Worm (Caenorhabditis elegans): Measurements from ENCODE around the gene unc-103.

The unc-103 gene

ce11 chrIII:4168665-4169064 lies 53.5 kb downstream of the unc-103 start, which contains the start of gene ccdc-55:
ccdc-55 (minus strand) TSS chrIII:4168765.
- no peak for TF ChIP-seq sox-4 (tag; optimal IDR thresholded peaks at IDR 0.05)
- no peak for TF ChIP-seq ceh-88 (GFP tag; IDR thresholded peaks at IDR 0.05)
- TF ChIP-seq dsc-1 (tag; optimal IDR thresholded peaks at IDR 0.05), result no peak
- TF ChIP-seq C16A3.4 (tag; optimal IDR thresholded peaks at IDR 0.05), result no peak
- no peak for TF ChIP-seq nhr-85 (tag)
- no peak for TF ChIP-seq ets-5 (GFP tag; IDR thresholded peaks at IDR 0.05)
- TF ChIP-seq unc-130 (tag; optimal IDR thresholded peaks at IDR 0.05), result no peak
- no peak for TF ChIP-seq skn-1 (tag; optimal IDR thresholded peaks at IDR 0.05)
- TF ChIP-seq ceh-90 (tag; optimal IDR thresholded peaks at IDR 0.05), result no peak
- TF ChIP-seq pax-3 (tag; optimal IDR thresholded peaks at IDR 0.05), result no peak
- no peak for TF ChIP-seq lin-15B (tag; optimal IDR thresholded peaks at IDR 0.05)
- no peak for TF ChIP-seq nhr-19 (GFP tag; conservative IDR thresholded peaks at IDR 0.05)
- no peak for TF ChIP-seq mab-9 (GFP tag; IDR thresholded peaks at IDR 0.05)
- no peak for TF ChIP-seq unc-86 (tag; optimal IDR thresholded peaks at IDR 0.05)
- TF ChIP-seq lir-3 (tag; optimal IDR thresholded peaks at IDR 0.05; ENCODE audit: poor library complexity), result no peak
- no peak for TF ChIP-seq Y116A8C.19 (tag; optimal IDR thresholded peaks at IDR 0.05; ENCODE audit: borderline replicate concordance)
- no peak for TF ChIP-seq fkh-4 (tag; optimal IDR thresholded peaks at IDR 0.05; ENCODE audit: borderline replicate concordance)
- TF ChIP-seq aha-1 (tag; optimal IDR thresholded peaks at IDR 0.05), result no peak
- TF ChIP-seq pqm-1 (tag; optimal IDR thresholded peaks at IDR 0.05), result no peak

- TF ChIP-seq ceh-63 (GFP tag; optimal IDR thresholded peaks at IDR 0.05) (no peak), lsy-2 (tag; optimal IDR thresholded peaks at IDR 0.05) (peak; percentile 69 to 74), grh-1 (GFP tag; IDR thresholded peaks at IDR 0.05) (peak; percentile 47), tbx-2 (tag; optimal IDR thresholded peaks at IDR 0.05) (peak; percentile 67), snu-23 (GFP tag; optimal IDR thresholded peaks at IDR 0.05) (peak; percentile 75), hlh-17 (GFP tag; optimal IDR thresholded peaks at IDR 0.05; ENCODE audit: borderline replicate concordance) (no peak), C16A3.4 (tag; optimal IDR thresholded peaks at IDR 0.05) (peak; percentile 58), unc-98 (GFP tag; IDR thresholded peaks at IDR 0.05) (no peak), lin-14 (GFP tag; optimal IDR thresholded peaks at IDR 0.05) (no peak), isw-1 (GFP tag; IDR thresholded peaks at IDR 0.05) (peak; percentile 35; the same call in 1 of the 2 replicates), pqm-1 (tag; optimal IDR thresholded peaks at IDR 0.05) (no peak), skn-1 (tag; optimal IDR thresholded peaks at IDR 0.05) (peak; percentile 46), nhr-76 (tag; optimal IDR thresholded peaks at IDR 0.05) (no peak), zip-4 (GFP tag; optimal IDR thresholded peaks at IDR 0.05) (no peak), xbp-1 (tag; optimal IDR thresholded peaks at IDR 0.05) (peak; percentile 82), lir-3 (tag; optimal IDR thresholded peaks at IDR 0.05; ENCODE audit: poor library complexity) (no peak), lin-13 (GFP tag; optimal IDR thresholded peaks at IDR 0.05) (no peak), mab-9 (GFP tag; IDR thresholded peaks at IDR 0.05) (0 out of 2 replicates have a peak, but pooled peaks have one; percentile 23), ztf-4 (tag; optimal IDR thresholded peaks at IDR 0.05) (peak; percentile 51), nhr-20 (tag; optimal IDR thresholded peaks at IDR 0.05) (peak; percentile 64), fkh-4 (tag; optimal IDR thresholded peaks at IDR 0.05; ENCODE audit: borderline replicate concordance) (no peak), dsc-1 (tag; optimal IDR thresholded peaks at IDR 0.05) (peak; percentile 78), ceh-8 (GFP tag; optimal IDR thresholded peaks at IDR 0.05) (no peak), ztf-11 (tag; optimal IDR thresholded peaks at IDR 0.05) (peak in 1 of 2 experiments; percentile 74), nhr-237 (tag; optimal IDR thresholded peaks at IDR 0.05) (no peak), nhr-19 (GFP tag; conservative IDR thresholded peaks at IDR 0.05) (peak; percentile 60), egl-27 (tag; optimal IDR thresholded peaks at IDR 0.05) (no peak), mdl-1 (tag; optimal IDR thresholded peaks at IDR 0.05) (peak in 1 of 2 experiments; percentile 43), nhr-77 (tag; optimal IDR thresholded peaks at IDR 0.05) (no peak), elt-2 (tag; optimal IDR thresholded peaks at IDR 0.05) (peak; percentile 28), sptf-1 (tag; optimal IDR thresholded peaks at IDR 0.05) (no peak), unc-30 (tag; optimal IDR thresholded peaks at IDR 0.05) (no peak), mef-2 (tag; optimal IDR thresholded peaks at IDR 0.05) (no peak), ets-5 (GFP tag; IDR thresholded peaks at IDR 0.05) (no peak), irx-1 (tag; optimal IDR thresholded peaks at IDR 0.05) (peak; percentile 58), hlh-4 (tag; optimal IDR thresholded peaks at IDR 0.05) (no peak), vab-15 (tag; optimal IDR thresholded peaks at IDR 0.05) (no peak), ceh-88 (GFP tag; IDR thresholded peaks at IDR 0.05) (no peak), nhr-11 (tag; optimal IDR thresholded peaks at IDR 0.05) (no peak), lin-35 (GFP tag; optimal IDR thresholded peaks at IDR 0.05) (peak in 1 of 2 experiments; percentile 72), Y116A8C.19 (tag; optimal IDR thresholded peaks at IDR 0.05; ENCODE audit: borderline replicate concordance) (no peak)
These were observed 55.8 kb downstream of the unc-103 start, which contains the start of the genes rnf-121 and C16C10.4 for ce11 chrIII:4170903-4171377. rnf-121 (minus strand) TSS chrIII:4170953. C16C10.4 (plus strand) TSS chrIII:4171336.

All from whole organism, L1 larva.